Worm (Caenorhabditis elegans) whole organism, dauer: ENCODE results near the gene str-170.

ENCODE experiments used
- unc-62 ChIP-seq: sonication (generic microtip); optimal IDR thresholded peaks from 2 replicates; lab custom pipeline; 2017; ENCODE audit warnings: missing biosample characterization, missing genetic modification reagents, missing genetic modification characterization

The str-170 gene

ce11 chrIV:4890543-4890942 lies 13.3 kb downstream of the str-170 start, which contains the start of gene T08B6.9:
Gene T08B6.9, plus strand, starts transcription at chrIV:4890843.
- TF ChIP-seq unc-62 = no peak

- no peak for TF ChIP-seq unc-62
Measured at ce11 chrIV:4903961-4904360, 26.8 kb downstream of the str-170 start, which contains the start of gene str-161. Gene str-161, minus strand, starts transcription at chrIV:4904061.

ce11 chrIV:4905645-4906135 lies 28.5 kb downstream of the str-170 start, which contains the start of gene T08B6.4:
Gene T08B6.4, plus strand, starts transcription at chrIV:4905695.
- TF ChIP-seq unc-62 = no peak

ce11 chrIV:4909039-4909438 lies 31.8 kb downstream of the str-170 start, which contains the start of gene str-159:
Gene str-159, plus strand, starts transcription at chrIV:4909339.
- TF ChIP-seq unc-62 = no peak

- TF ChIP-seq unc-62 = no peak
Measured at ce11 chrIV:4913090-4913489, 35.9 kb downstream of the str-170 start, which contains the start of gene str-156. Gene str-156, plus strand, starts transcription at chrIV:4913390.

- TF ChIP-seq unc-62 = no peak
Measured at ce11 chrIV:4915689-4916088, 38.5 kb downstream of the str-170 start, which contains the start of gene str-155. Gene str-155, plus strand, starts transcription at chrIV:4915989.

- no peak for TF ChIP-seq unc-62
Measured at ce11 chrIV:4917774-4918173, 40.6 kb downstream of the str-170 start, which contains the start of gene str-158. Gene str-158, plus strand, starts transcription at chrIV:4918074.
